Worm (Caenorhabditis elegans) whole organism, L1 larva: ENCODE results near the gene magu-4.
A peak's percentile ranks its signal among the peaks of the same experiment; 100 is the strongest.

ENCODE experiments used
- C04F5.9 ChIP-seq: sonication (generic microtip); optimal IDR thresholded peaks from 2 replicates; lab custom pipeline; 2016; ENCODE audit warnings: missing genetic modification characterization, missing compliant biosample characterization
- aha-1 ChIP-seq: fragments of 150-350 bp; optimal IDR thresholded peaks from 2 replicates; lab custom pipeline; 2014; ENCODE audit warnings: missing biosample characterization, missing genetic modification characterization
- alr-1 ChIP-seq: fragments of 200-800 bp; sonication (Bioruptor generic); optimal IDR thresholded peaks from 2 replicates; lab custom pipeline; 2018; ENCODE audit warnings: borderline replicate concordance, mild to moderate bottlenecking, missing genetic modification characterization, missing compliant biosample characterization
- ceh-8 ChIP-seq: fragments of 200-800 bp; sonication (Bioruptor generic); optimal IDR thresholded peaks from 2 replicates; lab custom pipeline; 2018; ENCODE audit warnings: mild to moderate bottlenecking, missing genetic modification characterization, moderate library complexity, missing compliant biosample characterization
- ceh-82 ChIP-seq, 3 experiments: fragments of 150-350 bp in 1 of 3; sonication (generic microtip) in 2 of 3; optimal IDR thresholded peaks; 2 replicates each; lab custom pipeline; 2014 to 2017; ENCODE audit warnings: missing biosample characterization in 3 of 3, missing genetic modification characterization in 3 of 3
- ceh-88 ChIP-seq: fragments of 200-800 bp; sonication (Bioruptor generic); IDR thresholded peaks from 2 replicates; pipeline ENCODE4 v1.3.6; 2022; ENCODE audit warnings: missing genetic modification characterization, missing compliant biosample characterization
- efl-1 ChIP-seq, 4 experiments: fragments of 150-350 bp; optimal IDR thresholded peaks in 3 of 4; peaks in 1 of 4; 1 replicate in 1 of 4; 2 replicates in 3 of 4; lab custom pipeline; 2014; ENCODE audit warnings: missing biosample characterization in 2 of 4, missing genetic modification characterization in 2 of 4, missing genetic modification reagents in 2 of 4
- elt-2 ChIP-seq: sonication (generic microtip); optimal IDR thresholded peaks from 2 replicates; lab custom pipeline; 2016; ENCODE audit warnings: missing genetic modification characterization, mild to moderate bottlenecking, inconsistent platforms, missing compliant biosample characterization, missing genetic modification reagents
- fos-1 ChIP-seq: fragments of 150-350 bp; optimal IDR thresholded peaks from 2 replicates; lab custom pipeline; 2014; ENCODE audit warnings: missing biosample characterization, missing genetic modification characterization
- grh-1 ChIP-seq: fragments of 200-800 bp; sonication (Bioruptor generic); IDR thresholded peaks from 2 replicates; pipeline ENCODE4 v1.3.6; 2022; ENCODE audit warnings: missing genetic modification reagents, missing genetic modification characterization, missing compliant biosample characterization
- hlh-17 ChIP-seq: fragments of 200-800 bp; sonication (Bioruptor generic); optimal IDR thresholded peaks from 2 replicates; lab custom pipeline; 2018; ENCODE audit warnings: missing genetic modification characterization, mild to moderate bottlenecking, missing compliant biosample characterization, moderate library complexity, borderline replicate concordance
- hlh-4 ChIP-seq: sonication (generic microtip); optimal IDR thresholded peaks from 2 replicates; lab custom pipeline; 2016; ENCODE audit warnings: mild to moderate bottlenecking, missing genetic modification characterization, missing compliant biosample characterization
- hpl-2 ChIP-seq: fragments of 150-350 bp; optimal IDR thresholded peaks from 2 replicates; lab custom pipeline; 2014; ENCODE audit warnings: missing biosample characterization, missing genetic modification reagents, missing genetic modification characterization
- irx-1 ChIP-seq: sonication (generic microtip); optimal IDR thresholded peaks from 2 replicates; lab custom pipeline; 2016; ENCODE audit warnings: missing genetic modification characterization, missing compliant biosample characterization
- isw-1 ChIP-seq: fragments of 200-800 bp; sonication (Bioruptor generic); IDR thresholded peaks from 2 replicates; pipeline ENCODE4 v1.3.6; 2022; ENCODE audit warnings: missing genetic modification characterization, missing compliant biosample characterization
- lsy-2 ChIP-seq, 2 experiments: fragments of 150-350 bp; optimal IDR thresholded peaks; 2 replicates each; lab custom pipeline; 2014; ENCODE audit warnings: missing biosample characterization in 2 of 2, missing genetic modification characterization in 2 of 2
- mdl-1 ChIP-seq, 2 experiments: fragments of 150-350 bp; optimal IDR thresholded peaks; 2 replicates each; lab custom pipeline; 2014 to 2017; ENCODE audit warnings: missing biosample characterization in 2 of 2, missing genetic modification characterization in 2 of 2, inconsistent platforms in 1 of 2
- nhr-11 ChIP-seq: fragments of 150-350 bp; optimal IDR thresholded peaks from 2 replicates; lab custom pipeline; 2014; ENCODE audit warnings: missing biosample characterization, missing genetic modification characterization
- nhr-20 ChIP-seq: sonication (generic microtip); optimal IDR thresholded peaks from 2 replicates; lab custom pipeline; 2016; ENCODE audit warnings: mild to moderate bottlenecking, missing genetic modification characterization, missing compliant biosample characterization
- nhr-28 ChIP-seq: fragments of 150-350 bp; optimal IDR thresholded peaks from 2 replicates; lab custom pipeline; 2014; ENCODE audit warnings: missing biosample characterization, missing genetic modification characterization
- nhr-47 ChIP-seq: sonication (generic microtip); optimal IDR thresholded peaks from 2 replicates; lab custom pipeline; 2016; ENCODE audit warnings: mild to moderate bottlenecking, missing genetic modification characterization, moderate library complexity, missing compliant biosample characterization
- nhr-71 ChIP-seq: sonication (generic microtip); optimal IDR thresholded peaks from 2 replicates; lab custom pipeline; 2016; ENCODE audit warnings: mild to moderate bottlenecking, missing genetic modification characterization, moderate library complexity, missing compliant biosample characterization
- nhr-76 ChIP-seq: sonication (generic microtip); optimal IDR thresholded peaks from 2 replicates; lab custom pipeline; 2017; ENCODE audit warnings: missing biosample characterization, missing genetic modification characterization
- nhr-85 ChIP-seq: sonication (generic microtip); peaks from one replicate; lab custom pipeline; 2016; ENCODE audit warnings: missing genetic modification characterization, inconsistent platforms, missing compliant biosample characterization
- nhr-90 ChIP-seq: sonication (generic microtip); optimal IDR thresholded peaks from 2 replicates; lab custom pipeline; 2016; ENCODE audit warnings: mild to moderate bottlenecking, missing genetic modification characterization, missing compliant biosample characterization; ENCODE audit not compliant: poor library complexity
- pax-3 ChIP-seq: fragments of 200-800 bp; sonication (Bioruptor generic); optimal IDR thresholded peaks from 2 replicates; lab custom pipeline; 2018; ENCODE audit warnings: mild to moderate bottlenecking, missing genetic modification characterization, moderate library complexity, missing compliant biosample characterization
- pqm-1 ChIP-seq: sonication (generic microtip); optimal IDR thresholded peaks from 3 replicates; lab custom pipeline; 2017; ENCODE audit warnings: missing biosample characterization, missing genetic modification characterization
- snpc-4 ChIP-seq: fragments of 150-350 bp; optimal IDR thresholded peaks from 2 replicates; lab custom pipeline; 2014; ENCODE audit warnings: missing biosample characterization, missing genetic modification characterization
- snu-23 ChIP-seq: sonication (generic microtip); optimal IDR thresholded peaks from 2 replicates; lab custom pipeline; 2016; ENCODE audit warnings: missing genetic modification characterization, missing compliant biosample characterization
- sox-4 ChIP-seq: sonication (generic microtip); optimal IDR thresholded peaks from 2 replicates; lab custom pipeline; 2016; ENCODE audit warnings: missing genetic modification characterization, missing compliant biosample characterization
- sptf-1 ChIP-seq: fragments of 150-350 bp; optimal IDR thresholded peaks from 2 replicates; lab custom pipeline; 2014; ENCODE audit warnings: missing biosample characterization, missing genetic modification characterization
- sup-37 ChIP-seq: fragments of 200-800 bp; sonication (Bioruptor generic); optimal IDR thresholded peaks from 2 replicates; lab custom pipeline; 2018; ENCODE audit warnings: mild to moderate bottlenecking, missing genetic modification characterization, missing compliant biosample characterization
- tlp-1 ChIP-seq: fragments of 150-350 bp; optimal IDR thresholded peaks from 2 replicates; lab custom pipeline; 2014; ENCODE audit warnings: missing biosample characterization, missing genetic modification characterization
- zip-4 ChIP-seq: fragments of 200-800 bp; sonication (Bioruptor generic); optimal IDR thresholded peaks from 2 replicates; lab custom pipeline; 2018; ENCODE audit warnings: mild to moderate bottlenecking, missing genetic modification characterization, moderate library complexity, missing compliant biosample characterization

magu-4 gene

DNA sequence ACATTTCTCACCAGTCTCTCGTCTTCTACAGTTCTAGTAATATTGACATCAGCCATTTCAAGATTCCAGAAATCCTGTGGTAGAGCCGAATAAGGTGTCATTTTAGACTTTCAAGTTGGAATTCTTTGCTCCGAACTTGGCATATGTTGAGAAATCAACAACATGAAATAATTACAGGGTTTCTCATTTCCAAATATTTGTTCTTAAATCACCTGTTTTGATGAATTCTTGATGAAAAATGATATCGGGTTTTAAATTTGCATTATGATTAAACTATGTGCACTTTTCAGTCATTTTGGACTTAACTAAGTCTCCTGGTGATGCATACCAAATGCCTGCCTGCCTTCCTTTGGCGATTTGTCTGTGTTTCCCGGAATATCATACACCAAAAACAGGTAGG is 44.0 kb downstream of the magu-4 start, which contains the start of gene srv-12:
Gene srv-12 (minus strand): TSS at position 101 of the 400 bp plus-strand sequence.
- TF ChIP-seq aha-1 (tag; lab: Kevin White, UChicago) (no peak), nhr-76 (tag; lab: Kevin White, UChicago) (no peak), hpl-2 (GFP tag; lab: Kevin White, UChicago) (no peak), C04F5.9 (tag; lab: Kevin White, UChicago) (no peak), nhr-11 (tag; lab: Kevin White, UChicago) (no peak), zip-4 (GFP tag; lab: Kevin White, UChicago) (no peak), ceh-88 (GFP tag; lab: Robert Waterston, UW) (no peak), sup-37 (GFP tag; lab: Kevin White, UChicago) (no peak), isw-1 (GFP tag; lab: Robert Waterston, UW) (no peak), alr-1 (tag; lab: Kevin White, UChicago) (no peak), nhr-71 (tag; lab: Kevin White, UChicago) (no peak), nhr-28 (tag; lab: Kevin White, UChicago) (no peak), ceh-8 (GFP tag; lab: Kevin White, UChicago) (no peak), sptf-1 (tag; lab: Kevin White, UChicago) (no peak), hlh-17 (GFP tag; lab: Kevin White, UChicago) (no peak), ceh-82 (tag; optimal IDR thresholded peaks at IDR 0.05; lab: Kevin White, UChicago) (no peak), fos-1 (tag; lab: Kevin White, UChicago) (no peak), pax-3 (tag; lab: Kevin White, UChicago) (no peak)

DNA sequence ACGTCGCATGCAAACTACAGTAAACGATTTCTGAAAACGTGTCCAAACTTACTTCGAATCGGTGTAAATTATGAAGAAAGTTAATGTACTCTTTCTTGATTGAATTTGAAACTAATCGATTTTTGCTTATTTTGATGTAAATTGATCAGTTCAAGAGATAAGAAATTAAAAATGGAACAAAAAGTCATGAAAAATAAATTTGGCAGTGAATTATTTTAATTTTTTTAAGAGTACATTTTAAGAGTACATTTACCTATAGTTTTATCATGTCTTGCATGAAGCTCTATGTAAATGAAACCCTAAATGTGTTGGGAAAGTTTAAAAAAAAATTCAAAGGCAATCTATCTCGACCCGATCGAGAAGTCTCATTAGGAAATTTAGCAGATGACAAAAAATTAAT is 46.6 kb downstream of the magu-4 start, which contains the start of gene T04B2.7:
Gene T04B2.7 (minus strand): TSS at position 101 of the 400 bp plus-strand sequence.
- TF ChIP-seq pqm-1 (tag; lab: Kevin White, UChicago) (no peak), hlh-4 (tag; lab: Kevin White, UChicago) (no peak), sox-4 (tag; lab: Kevin White, UChicago) (no peak), tlp-1 (tag; lab: Kevin White, UChicago) (no peak), grh-1 (GFP tag; lab: Robert Waterston, UW) (no peak)

DNA sequence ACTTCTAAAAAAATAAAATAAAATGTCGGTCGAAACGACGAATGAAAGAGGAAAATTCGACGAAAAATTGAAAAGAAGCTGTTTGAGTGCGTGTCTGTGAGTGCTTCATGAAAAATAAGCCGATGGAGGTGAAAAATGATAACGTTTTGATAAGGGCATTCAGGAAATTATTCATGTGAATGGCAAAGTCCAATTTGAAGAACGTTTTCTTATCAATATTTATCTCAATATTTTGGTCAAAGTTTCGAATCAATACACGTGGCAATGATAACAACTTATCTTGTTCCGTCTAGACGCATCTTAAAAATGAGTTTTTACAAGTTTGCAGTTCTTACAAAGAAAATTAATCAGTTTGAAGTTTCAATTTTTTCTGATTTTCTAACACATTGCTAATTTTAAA is 49.6 kb downstream of the magu-4 start:
- no peak for TF ChIP-seq efl-1 (optimal IDR thresholded peaks at IDR 0.05; lab: Kevin White, UChicago)
- peak in 1 of 2 experiments; percentile 38 for TF ChIP-seq efl-1 (GFP tag; optimal IDR thresholded peaks at IDR 0.05 in 1 of 2; lab: Kevin White, UChicago)
- TF ChIP-seq nhr-20 (tag; lab: Kevin White, UChicago): peak; percentile 10
- TF ChIP-seq tlp-1 (tag; lab: Kevin White, UChicago): peak; percentile 70
- no peak for TF ChIP-seq mdl-1 (tag; optimal IDR thresholded peaks at IDR 0.05; lab: Kevin White, UChicago)
- TF ChIP-seq snpc-4: no peak
- TF ChIP-seq nhr-90: peak; percentile 3
- TF ChIP-seq elt-2 (tag; lab: Kevin White, UChicago): peak; percentile 98
- no peak for TF ChIP-seq nhr-47 (tag; lab: Kevin White, UChicago)
- TF ChIP-seq snu-23 (GFP tag; lab: Kevin White, UChicago): no peak
- peak; percentile 31 for TF ChIP-seq nhr-71 (tag; lab: Kevin White, UChicago)
- no peak for TF ChIP-seq irx-1 (tag; lab: Kevin White, UChicago)

DNA sequence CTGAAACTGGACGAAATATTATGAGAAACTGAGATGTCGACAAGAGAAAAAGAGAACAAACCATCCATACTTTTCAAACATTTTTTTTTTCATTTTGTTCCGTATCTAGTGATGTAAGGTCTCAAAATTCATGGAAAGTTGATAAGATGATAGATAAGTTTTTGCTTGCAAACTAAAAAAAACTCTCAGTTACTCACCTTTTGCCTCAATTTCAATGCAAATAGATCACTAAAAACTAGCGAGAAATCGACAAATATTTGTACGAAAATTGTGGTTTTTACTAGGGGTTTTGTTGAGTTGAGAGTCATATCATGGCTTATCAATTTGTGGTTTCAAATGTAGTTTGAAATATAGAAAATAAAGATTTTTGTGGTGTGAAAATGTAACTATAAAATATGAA is 51.2 kb downstream of the magu-4 start:
- TF ChIP-seq elt-2 (tag; lab: Kevin White, UChicago) (peak; percentile 53), hlh-17 (GFP tag; lab: Kevin White, UChicago) (no peak), nhr-85 (tag; lab: Kevin White, UChicago) (no peak), efl-1 (optimal IDR thresholded peaks at IDR 0.05; lab: Kevin White, UChicago) (no peak), efl-1 (GFP tag; optimal IDR thresholded peaks at IDR 0.05 in 1 of 2; lab: Kevin White, UChicago) (no peak), snu-23 (GFP tag; lab: Kevin White, UChicago) (no peak), irx-1 (tag; lab: Kevin White, UChicago) (no peak), lsy-2 (tag; optimal IDR thresholded peaks at IDR 0.05; lab: Kevin White, UChicago) (no peak)
- TF ChIP-seq, all 84 proteins: peak for 1
